Fruit fly (Drosophila melanogaster) whole organism, embryonic: ENCODE measurements around the gene CG32459.

Experiments used
- Dfd ChIP-seq, 2 experiments: fragments of >200 bp; optimal IDR thresholded peaks; 2 replicates each; lab custom pipeline; 2017; ENCODE audit warnings: missing biosample characterization in 2 of 2, missing genetic modification characterization in 2 of 2
- crc ChIP-seq: fragments of 200-800 bp; sonication (Bioruptor generic); optimal IDR thresholded peaks from 2 replicates; lab custom pipeline; 2016; ENCODE audit warnings: missing biosample characterization, missing genetic modification characterization
- run ChIP-seq: fragments of 200-800 bp; sonication (Bioruptor generic); optimal IDR thresholded peaks from 3 replicates; lab custom pipeline; 2018; ENCODE audit warnings: missing biosample characterization, mild to moderate bottlenecking, missing genetic modification characterization

- TF ChIP-seq crc (GFP tag; lab: Kevin White, UChicago) (no peak), Dfd (GFP tag; optimal IDR thresholded peaks at IDR 0.05; lab: Kevin White, UChicago) (no peak), run (tag; lab: Kevin White, UChicago) (no peak)
These were observed 12.2 kb upstream of the CG32459 start, which contains the start of gene EMC4 for dm6 chr3L:22868070-22868469.
